Worm (Caenorhabditis elegans) whole organism, young adult: ENCODE measurements around the gene W02A2.12.

Experiments
- F33H1.4 ChIP-seq: fragments of 200-800 bp; sonication (Bioruptor generic); IDR thresholded peaks from 2 replicates; pipeline ENCODE4 v1.3.6; 2022; ENCODE audit warnings: missing genetic modification reagents, missing genetic modification characterization, missing compliant biosample characterization
- aptf-3 ChIP-seq: fragments of 200-800 bp; sonication (Bioruptor generic); IDR thresholded peaks from 2 replicates; pipeline ENCODE4 v1.3.6; 2022; ENCODE audit warnings: missing genetic modification characterization, missing compliant biosample characterization
- attf-6 ChIP-seq: fragments of 200-800 bp; sonication (Bioruptor generic); IDR thresholded peaks from 2 replicates; pipeline ENCODE4 v1.3.6; 2022; ENCODE audit warnings: missing genetic modification reagents, missing genetic modification characterization, missing compliant biosample characterization
- ceh-91 ChIP-seq: fragments of 200-800 bp; sonication (Bioruptor generic); IDR thresholded peaks from 2 replicates; pipeline ENCODE4 v1.3.6; 2022; ENCODE audit warnings: missing genetic modification reagents, missing genetic modification characterization, missing compliant biosample characterization
- ets-4 ChIP-seq: fragments of 200-800 bp; sonication (Bioruptor generic); optimal IDR thresholded peaks from 2 replicates; lab custom pipeline; 2018; ENCODE audit warnings: mild to moderate bottlenecking, missing genetic modification characterization, missing compliant biosample characterization
- ztf-6 ChIP-seq: fragments of 200-800 bp; sonication (Bioruptor generic); IDR thresholded peaks from 2 replicates; pipeline ENCODE4 v1.3.6; 2022; ENCODE audit warnings: missing genetic modification reagents, missing genetic modification characterization, missing compliant biosample characterization

- TF ChIP-seq aptf-3 (no peak), attf-6 (GFP tag; lab: Robert Waterston, UW) (no peak), ceh-91 (GFP tag; lab: Robert Waterston, UW) (no peak), F33H1.4 (GFP tag; lab: Robert Waterston, UW) (no peak), ztf-6 (no peak), ets-4 (GFP tag; lab: Kevin White, UChicago) (no peak)
These were observed 46.1 kb upstream of the W02A2.12 start for ce11 chrIV:13394686-13395085.
